Fruit fly (Drosophila melanogaster) Kc167 (cell line): Measurements from ENCODE around the gene CG43448.

Experiments used
- Myc ChIP-seq: fragments of >200 bp; optimal IDR thresholded peaks from 2 replicates; lab custom pipeline; 2017; ENCODE audit warnings: missing external identifiers
- h ChIP-seq: fragments of >200 bp; optimal IDR thresholded peaks from 3 replicates; lab custom pipeline; 2018; ENCODE audit warnings: missing external identifiers
- insv ChIP-seq: fragments of >200 bp; optimal IDR thresholded peaks from 3 replicates; lab custom pipeline; 2018; ENCODE audit warnings: missing external identifiers
- psq ChIP-seq: fragments of >200 bp; optimal IDR thresholded peaks from 2 replicates; lab custom pipeline; 2017; ENCODE audit warnings: missing external identifiers
- ttk ChIP-seq: sonication (Bioruptor generic); optimal IDR thresholded peaks from 2 replicates; lab custom pipeline; 2017; ENCODE audit warnings: missing external identifiers

dm6 chr3R:30270318-30271119 lies 33.0 kb upstream of the CG43448 start:
- TF ChIP-seq psq (lab: Kevin White, UChicago) = no peak
- no peak for TF ChIP-seq h (lab: Kevin White, UChicago)
- TF ChIP-seq Myc (lab: Kevin White, UChicago) = no peak
- TF ChIP-seq ttk (lab: Kevin White, UChicago) = no peak
- TF ChIP-seq insv = no peak
